Fruit fly (Drosophila melanogaster): ENCODE results near the gene CG5001.

CG5001 gene

DNA sequence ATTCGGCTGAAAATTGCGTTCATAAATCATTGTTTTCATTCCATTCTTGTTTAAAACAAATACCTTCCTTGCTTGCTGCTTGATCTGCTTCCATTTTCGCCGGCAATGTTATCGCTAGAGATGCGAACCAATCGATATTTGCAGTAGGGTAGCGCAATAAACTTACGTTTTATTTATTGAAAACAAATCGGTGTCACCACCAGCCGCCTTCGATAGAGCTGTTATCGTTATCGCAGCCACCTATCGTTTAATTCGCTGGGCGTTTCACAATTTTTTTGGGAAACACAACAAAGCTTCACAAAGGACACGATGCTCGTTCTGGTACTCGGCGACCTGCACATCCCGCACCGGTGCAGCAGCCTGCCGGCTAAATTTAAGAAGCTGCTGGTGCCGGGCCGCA is 35.0 kb upstream of the CG5001 start, which contains the start of the genes Tfb4 and Vps29:
Gene Tfb4 (minus strand): TSS at position 124 of the 400 bp plus-strand sequence.
Gene Vps29 (plus strand): TSS at position 213 of the 400 bp plus-strand sequence.
- TF ChIP-seq HLH106 (tag; optimal IDR thresholded peaks at IDR 0.05) (peak; percentile 40), h (GFP tag; optimal IDR thresholded peaks at IDR 0.05) (peak; percentile 77), N (GFP tag; optimal IDR thresholded peaks at IDR 0.05) (no peak), GATAd (GFP tag; optimal IDR thresholded peaks at IDR 0.05) (peak; percentile 10), br (GFP tag; optimal IDR thresholded peaks at IDR 0.05) (peak; percentile 74), CG32264 (GFP tag; optimal IDR thresholded peaks at IDR 0.05) (peak; percentile 1), CG9705 (GFP tag; optimal IDR thresholded peaks at IDR 0.05) (no peak), psq (GFP tag; optimal IDR thresholded peaks at IDR 0.05) (peak; percentile 43), Hr83 (GFP tag; optimal IDR thresholded peaks at IDR 0.05; ENCODE audit: poor library complexity, severe bottlenecking) (peak; percentile 97), Rel (GFP tag; optimal IDR thresholded peaks at IDR 0.05) (no peak), Rel (tag; optimal IDR thresholded peaks at IDR 0.05) (peak; percentile 59), sv (GFP tag; optimal IDR thresholded peaks at IDR 0.05) (peak; percentile 7), ey (GFP tag; optimal IDR thresholded peaks at IDR 0.05) (peak; percentile 67), dmrt93B (GFP tag; optimal IDR thresholded peaks at IDR 0.05) (no peak), OdsH (GFP tag; optimal IDR thresholded peaks at IDR 0.05) (peak; percentile 61), foxo (GFP tag; optimal IDR thresholded peaks at IDR 0.05) (peak in 1 of 2 experiments; percentile 83), Hr78 (GFP tag; optimal IDR thresholded peaks at IDR 0.05) (no peak)

DNA sequence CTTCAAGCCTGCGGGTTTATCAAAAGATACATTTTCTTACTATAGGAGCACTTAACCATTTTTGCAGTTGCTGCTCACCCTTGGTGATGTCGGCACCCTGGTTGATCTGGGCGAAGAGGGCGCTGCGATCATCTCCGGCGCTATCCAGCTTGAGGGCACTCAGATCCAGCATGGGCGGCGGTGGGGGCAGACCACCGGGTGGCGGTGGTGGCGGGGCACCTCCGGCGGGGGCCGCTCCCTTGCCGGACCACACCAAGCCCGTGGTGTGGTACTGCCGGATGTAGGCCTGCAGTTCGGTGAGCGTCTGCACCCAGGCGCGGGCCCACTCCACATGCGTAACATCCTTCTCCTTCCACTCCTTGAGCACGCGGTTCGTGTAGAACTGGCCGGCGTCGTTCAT is 32.9 kb upstream of the CG5001 start:
- TF ChIP-seq dmrt93B (GFP tag; optimal IDR thresholded peaks at IDR 0.05) (no peak), Dfd (GFP tag; optimal IDR thresholded peaks at IDR 0.05) (peak; percentile 99)

DNA sequence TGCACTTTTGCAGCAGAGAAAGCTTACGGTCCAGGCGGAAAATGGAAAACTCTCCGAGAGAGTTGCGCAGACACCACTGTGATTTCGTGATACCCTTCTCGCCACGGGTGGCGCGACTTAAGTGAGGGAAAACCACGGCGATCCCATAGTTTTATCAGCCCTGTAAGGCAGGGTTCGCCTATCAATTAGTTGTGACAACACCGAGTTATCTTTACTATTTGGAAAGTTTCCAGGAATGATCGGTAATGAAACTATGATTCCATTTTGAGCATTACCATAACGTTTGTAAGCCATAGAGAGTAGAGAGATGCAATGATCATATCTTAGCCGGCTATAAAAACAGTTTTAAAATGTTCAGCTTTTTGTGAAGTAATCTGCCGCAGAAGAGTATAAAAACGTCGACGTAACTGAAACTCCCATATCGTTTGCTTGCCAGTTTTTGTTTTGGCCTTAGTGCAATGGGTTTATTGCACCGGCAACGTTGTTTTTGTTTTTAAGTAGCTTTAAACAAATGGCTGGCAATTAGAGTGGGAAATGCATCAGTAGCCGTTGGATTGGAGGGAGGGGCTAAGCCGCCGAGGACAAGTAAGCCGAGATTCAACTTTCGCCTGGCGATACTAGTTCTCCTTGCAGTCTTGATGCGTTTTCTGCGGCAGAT is 28.8 kb upstream of the CG5001 start:
- TF ChIP-seq rgr (GFP tag; optimal IDR thresholded peaks at IDR 0.05) (no peak), dsf (GFP tag; optimal IDR thresholded peaks at IDR 0.05; ENCODE audit: borderline replicate concordance) (no peak), psq (GFP tag; optimal IDR thresholded peaks at IDR 0.05) (no peak), brk (GFP tag; optimal IDR thresholded peaks at IDR 0.05) (no peak), Hnf4 (GFP tag; optimal IDR thresholded peaks at IDR 0.05) (no peak), Myc (optimal IDR thresholded peaks at IDR 0.05) (no peak), pan (optimal IDR thresholded peaks at IDR 0.05) (no peak), Dif (GFP tag; optimal IDR thresholded peaks at IDR 0.05; ENCODE audit: partially characterized antibody) (no peak), OdsH (GFP tag; optimal IDR thresholded peaks at IDR 0.05) (no peak), dl (GFP tag; optimal IDR thresholded peaks at IDR 0.05; ENCODE audit: insufficient read depth in 1 of 2, partially characterized antibody in 2 of 2) (no peak), woc (GFP tag; optimal IDR thresholded peaks at IDR 0.05) (no peak), Abd-B (GFP tag; optimal IDR thresholded peaks at IDR 0.05) (no peak)

DNA sequence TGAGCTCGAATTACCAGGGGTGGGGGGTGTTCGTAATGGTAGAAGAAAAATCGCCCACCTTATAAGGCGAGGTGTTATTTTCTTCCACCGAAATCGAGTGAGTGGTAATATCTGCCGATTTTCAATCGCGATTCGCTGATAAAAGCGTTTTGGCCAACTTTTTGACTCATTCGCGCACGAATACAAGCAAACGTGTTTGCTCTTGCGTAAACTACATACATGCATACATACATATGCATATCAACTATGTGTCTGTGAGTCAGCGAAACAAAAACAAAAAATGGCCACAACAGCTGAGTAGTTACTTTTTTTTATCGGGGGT is 28.2 kb upstream of the CG5001 start:
- TF ChIP-seq Dfd (GFP tag; optimal IDR thresholded peaks at IDR 0.05) (no peak), Myc (optimal IDR thresholded peaks at IDR 0.05) (no peak), fru (GFP tag; optimal IDR thresholded peaks at IDR 0.05) (peak; percentile 20)

dm6 chr2L:1157679-1158518 is 27.7 kb upstream of the CG5001 start, which contains the start of gene capt:
capt (minus strand) TSS chr2L:1158262.
- no peak for TF ChIP-seq usp (GFP tag; optimal IDR thresholded peaks at IDR 0.05)
- peak; percentile 1 for TF ChIP-seq psq (GFP tag; optimal IDR thresholded peaks at IDR 0.05)
- no peak for TF ChIP-seq fru (GFP tag; optimal IDR thresholded peaks at IDR 0.05)
- peak; percentile 60 for TF ChIP-seq woc (GFP tag; optimal IDR thresholded peaks at IDR 0.05)
- TF ChIP-seq N (GFP tag; optimal IDR thresholded peaks at IDR 0.05) = peak; percentile 41
- no peak for TF ChIP-seq OdsH (GFP tag; optimal IDR thresholded peaks at IDR 0.05)
- TF ChIP-seq h (GFP tag; optimal IDR thresholded peaks at IDR 0.05) = peak; percentile 10
- TF ChIP-seq pan (optimal IDR thresholded peaks at IDR 0.05) = no peak
- no peak for TF ChIP-seq sage (GFP tag; optimal IDR thresholded peaks at IDR 0.05)
- TF ChIP-seq GATAd (GFP tag; optimal IDR thresholded peaks at IDR 0.05) = no peak
- no peak for TF ChIP-seq CrebA (GFP tag; optimal IDR thresholded peaks at IDR 0.05; ENCODE audit: borderline replicate concordance)
- no peak for TF ChIP-seq brk (GFP tag; optimal IDR thresholded peaks at IDR 0.05)
- TF ChIP-seq dl (GFP tag; optimal IDR thresholded peaks at IDR 0.05; ENCODE audit: insufficient read depth in 1 of 2, partially characterized antibody in 2 of 2) = no peak
- TF ChIP-seq Dfd (GFP tag; optimal IDR thresholded peaks at IDR 0.05) = no peak
- no peak for TF ChIP-seq dsf (GFP tag; optimal IDR thresholded peaks at IDR 0.05; ENCODE audit: borderline replicate concordance)
- no peak for TF ChIP-seq jim (GFP tag; optimal IDR thresholded peaks at IDR 0.05)
- peak; percentile 2 for TF ChIP-seq dmrt93B (GFP tag; optimal IDR thresholded peaks at IDR 0.05)
- no peak for TF ChIP-seq Abd-B (GFP tag; optimal IDR thresholded peaks at IDR 0.05)
- no peak for TF ChIP-seq Dif (GFP tag; optimal IDR thresholded peaks at IDR 0.05; ENCODE audit: partially characterized antibody)
- TF ChIP-seq foxo (GFP tag; optimal IDR thresholded peaks at IDR 0.05) = peak in 1 of 2 experiments; percentile 22
- no peak for TF ChIP-seq lola (GFP tag; optimal IDR thresholded peaks at IDR 0.05)
- TF ChIP-seq rgr (GFP tag; optimal IDR thresholded peaks at IDR 0.05) = peak; percentile 21
- TF ChIP-seq Sp1 (GFP tag; optimal IDR thresholded peaks at IDR 0.05) = peak; percentile 1
- no peak for TF ChIP-seq Rel (GFP tag; optimal IDR thresholded peaks at IDR 0.05)
- TF ChIP-seq Rel (tag; optimal IDR thresholded peaks at IDR 0.05) = peak; percentile 31
- peak; percentile 25 for TF ChIP-seq sv (GFP tag; optimal IDR thresholded peaks at IDR 0.05)
- no peak for TF ChIP-seq tai (GFP tag; optimal IDR thresholded peaks at IDR 0.05)
- no peak for TF ChIP-seq Hnf4 (GFP tag; optimal IDR thresholded peaks at IDR 0.05)
- TF ChIP-seq Myc (optimal IDR thresholded peaks at IDR 0.05) = peak; percentile 27
- no peak for TF ChIP-seq Jra (GFP tag; optimal IDR thresholded peaks at IDR 0.05)
